Worm (Caenorhabditis elegans) whole organism, L2 larva: ENCODE results near the gene pigg-1.

Experiments
- F13H6.1 ChIP-seq: sonication (generic microtip); optimal IDR thresholded peaks from 2 replicates; lab custom pipeline; 2016; ENCODE audit warnings: missing genetic modification characterization, missing compliant biosample characterization
- R02D3.7 ChIP-seq: fragments of 150-350 bp; optimal IDR thresholded peaks from 2 replicates; lab custom pipeline; 2014; ENCODE audit warnings: missing biosample characterization, missing genetic modification characterization
- Y55F3AM.14 ChIP-seq: fragments of 200-800 bp; sonication (Bioruptor generic); optimal IDR thresholded peaks from 2 replicates; lab custom pipeline; 2018; ENCODE audit warnings: mild to moderate bottlenecking, missing genetic modification characterization, missing compliant biosample characterization
- ZK546.5 ChIP-seq: sonication (generic microtip); optimal IDR thresholded peaks from 2 replicates; lab custom pipeline; 2017; ENCODE audit warnings: missing biosample characterization, missing genetic modification characterization
- alr-1 ChIP-seq: fragments of 150-350 bp; optimal IDR thresholded peaks from 2 replicates; lab custom pipeline; 2014; ENCODE audit warnings: missing biosample characterization, missing genetic modification characterization
- aly-2 ChIP-seq: fragments of 150-350 bp; optimal IDR thresholded peaks from 2 replicates; lab custom pipeline; 2014; ENCODE audit warnings: missing biosample characterization, missing genetic modification characterization
- ama-1 ChIP-seq: fragments of 150-350 bp; optimal IDR thresholded peaks from 2 replicates; lab custom pipeline; 2018; ENCODE audit warnings: inconsistent platforms
- blmp-1 ChIP-seq: sonication (generic microtip); optimal IDR thresholded peaks from 2 replicates; lab custom pipeline; 2017; ENCODE audit warnings: missing genetic modification characterization, mild to moderate bottlenecking, missing compliant biosample characterization, antibody characterized with exemption, moderate library complexity; ENCODE audit not compliant: insufficient read depth
- ceh-16 ChIP-seq: fragments of 150-350 bp; optimal IDR thresholded peaks from 2 replicates; lab custom pipeline; 2014; ENCODE audit warnings: missing biosample characterization, missing genetic modification characterization
- ceh-82 ChIP-seq: fragments of 150-350 bp; optimal IDR thresholded peaks from 2 replicates; lab custom pipeline; 2014; ENCODE audit warnings: missing biosample characterization, missing genetic modification characterization
- crh-2 ChIP-seq: sonication (generic microtip); optimal IDR thresholded peaks from 2 replicates; lab custom pipeline; 2017; ENCODE audit warnings: missing biosample characterization, missing genetic modification characterization
- dmd-4 ChIP-seq: sonication (generic microtip); optimal IDR thresholded peaks from 2 replicates; lab custom pipeline; 2017; ENCODE audit warnings: missing biosample characterization, missing genetic modification characterization
- egl-27 ChIP-seq: sonication (generic microtip); optimal IDR thresholded peaks from 3 replicates; lab custom pipeline; 2017; ENCODE audit warnings: missing biosample characterization, missing genetic modification reagents, missing genetic modification characterization
- elt-1 ChIP-seq: fragments of 150-350 bp; optimal IDR thresholded peaks from 2 replicates; lab custom pipeline; 2014; ENCODE audit warnings: missing biosample characterization, missing genetic modification characterization
- elt-3 ChIP-seq: sonication (generic microtip); optimal IDR thresholded peaks from 2 replicates; lab custom pipeline; 2017; ENCODE audit warnings: missing biosample characterization, missing genetic modification characterization
- fos-1 ChIP-seq: fragments of 150-350 bp; optimal IDR thresholded peaks from 2 replicates; lab custom pipeline; 2014; ENCODE audit warnings: missing biosample characterization, missing genetic modification characterization
- gmeb-1 ChIP-seq: fragments of 150-350 bp; optimal IDR thresholded peaks from 2 replicates; lab custom pipeline; 2014; ENCODE audit warnings: missing biosample characterization, missing genetic modification characterization
- lin-11 ChIP-seq: fragments of 150-350 bp; sonication (generic microtip); optimal IDR thresholded peaks from 2 replicates; lab custom pipeline; 2014; ENCODE audit warnings: missing biosample characterization, missing genetic modification characterization, inconsistent platforms, mixed read lengths
- lin-13 ChIP-seq: fragments of 150-350 bp; optimal IDR thresholded peaks from 2 replicates; lab custom pipeline; 2014; ENCODE audit warnings: missing biosample characterization, missing genetic modification reagents, missing genetic modification characterization
- lin-39 ChIP-seq: fragments of 150-350 bp; optimal IDR thresholded peaks from 2 replicates; lab custom pipeline; 2014; ENCODE audit warnings: missing biosample characterization, missing genetic modification reagents, missing genetic modification characterization
- lsy-2 ChIP-seq, 2 experiments: fragments of 150-350 bp in 1 of 2; sonication (generic microtip) in 1 of 2; optimal IDR thresholded peaks; 2 replicates each; lab custom pipeline; 2014 to 2017; ENCODE audit warnings: missing biosample characterization in 2 of 2, missing genetic modification characterization in 2 of 2
- mab-5 ChIP-seq: fragments of 150-350 bp; optimal IDR thresholded peaks from 2 replicates; lab custom pipeline; 2014; ENCODE audit warnings: missing biosample characterization, missing genetic modification characterization
- mbf-1 ChIP-seq: sonication (generic microtip); optimal IDR thresholded peaks from 2 replicates; lab custom pipeline; 2017; ENCODE audit warnings: missing biosample characterization, missing genetic modification characterization
- mdl-1 ChIP-seq, 2 experiments: fragments of 150-350 bp in 1 of 2; sonication (generic microtip) in 1 of 2; optimal IDR thresholded peaks; 2 replicates each; lab custom pipeline; 2017; ENCODE audit warnings: missing biosample characterization in 2 of 2, missing genetic modification characterization in 2 of 2
- nhr-10 ChIP-seq: sonication (generic microtip); optimal IDR thresholded peaks from 2 replicates; lab custom pipeline; 2017; ENCODE audit warnings: missing biosample characterization, missing genetic modification characterization
- nhr-11 ChIP-seq: fragments of 150-350 bp; optimal IDR thresholded peaks from 2 replicates; lab custom pipeline; 2014; ENCODE audit warnings: missing biosample characterization, missing genetic modification characterization
- nhr-12 ChIP-seq: fragments of 150-350 bp; optimal IDR thresholded peaks from 2 replicates; lab custom pipeline; 2014; ENCODE audit warnings: missing biosample characterization, missing genetic modification characterization
- nhr-129 ChIP-seq: fragments of 150-350 bp; optimal IDR thresholded peaks from 2 replicates; lab custom pipeline; 2014; ENCODE audit warnings: missing biosample characterization, missing genetic modification characterization
- nhr-21 ChIP-seq: fragments of 150-350 bp; optimal IDR thresholded peaks from 2 replicates; lab custom pipeline; 2014; ENCODE audit warnings: missing biosample characterization, missing genetic modification characterization
- nhr-23 ChIP-seq: fragments of 150-350 bp; optimal IDR thresholded peaks from 2 replicates; lab custom pipeline; 2014; ENCODE audit warnings: missing biosample characterization, missing genetic modification reagents, missing genetic modification characterization
- nhr-237 ChIP-seq: fragments of 150-350 bp; optimal IDR thresholded peaks from 2 replicates; lab custom pipeline; 2014; ENCODE audit warnings: missing biosample characterization, missing genetic modification characterization
- nhr-25 ChIP-seq: fragments of 150-350 bp; sonication (generic microtip); optimal IDR thresholded peaks from 3 replicates; lab custom pipeline; 2014; ENCODE audit warnings: missing biosample characterization, missing genetic modification characterization
- nhr-77 ChIP-seq: fragments of 150-350 bp; optimal IDR thresholded peaks from 2 replicates; lab custom pipeline; 2014; ENCODE audit warnings: missing biosample characterization, missing genetic modification characterization
- peb-1 ChIP-seq: fragments of 150-350 bp; optimal IDR thresholded peaks from 2 replicates; lab custom pipeline; 2014; ENCODE audit warnings: missing biosample characterization, missing genetic modification characterization
- sem-4 ChIP-seq: fragments of 150-350 bp; optimal IDR thresholded peaks from 2 replicates; lab custom pipeline; 2014; ENCODE audit warnings: missing biosample characterization, missing genetic modification reagents, missing genetic modification characterization
- skn-1 ChIP-seq: sonication (generic microtip); optimal IDR thresholded peaks from 2 replicates; lab custom pipeline; 2017; ENCODE audit warnings: missing biosample characterization, missing genetic modification characterization
- sma-3 ChIP-seq: sonication (generic microtip); optimal IDR thresholded peaks from 2 replicates; lab custom pipeline; 2016; ENCODE audit warnings: missing genetic modification reagents, missing genetic modification characterization, missing compliant biosample characterization
- sma-9 ChIP-seq, 2 experiments: fragments of 150-350 bp in 1 of 2; sonication (generic microtip) in 1 of 2; optimal IDR thresholded peaks; 2 replicates each; lab custom pipeline; 2014 to 2016; ENCODE audit warnings: missing genetic modification characterization in 2 of 2, mild to moderate bottlenecking in 1 of 2, missing biosample characterization in 1 of 2, missing compliant biosample characterization in 1 of 2, missing genetic modification reagents in 1 of 2, moderate library complexity in 1 of 2
- snpc-4 ChIP-seq: fragments of 150-350 bp; optimal IDR thresholded peaks from 2 replicates; lab custom pipeline; 2014; ENCODE audit warnings: missing biosample characterization, missing genetic modification characterization
- unc-39 ChIP-seq: fragments of 150-350 bp; optimal IDR thresholded peaks from 2 replicates; lab custom pipeline; 2014; ENCODE audit warnings: missing biosample characterization, missing genetic modification characterization
- unc-55 ChIP-seq: fragments of 150-350 bp; sonication (generic microtip); optimal IDR thresholded peaks from 3 replicates; lab custom pipeline; 2014; ENCODE audit warnings: missing biosample characterization, missing genetic modification reagents, missing genetic modification characterization
- unc-62 ChIP-seq: fragments of 150-350 bp; optimal IDR thresholded peaks from 2 replicates; lab custom pipeline; 2014; ENCODE audit warnings: missing biosample characterization, missing genetic modification reagents, missing genetic modification characterization
- zag-1 ChIP-seq: fragments of 150-350 bp; optimal IDR thresholded peaks from 2 replicates; lab custom pipeline; 2014; ENCODE audit warnings: missing biosample characterization, missing genetic modification characterization
- ztf-1 ChIP-seq: fragments of 200-800 bp; sonication (Bioruptor generic); conservative IDR thresholded peaks from 2 replicates; pipeline ENCODE4 v1.3.6; 2022; ENCODE audit warnings: missing genetic modification characterization, missing compliant biosample characterization
- ztf-11 ChIP-seq: sonication (generic microtip); optimal IDR thresholded peaks from 2 replicates; lab custom pipeline; 2017; ENCODE audit warnings: missing biosample characterization, missing genetic modification characterization
- ztf-4 ChIP-seq: fragments of 150-350 bp; optimal IDR thresholded peaks from 2 replicates; lab custom pipeline; 2014; ENCODE audit warnings: missing biosample characterization, missing genetic modification characterization

Gene pigg-1

DNA sequence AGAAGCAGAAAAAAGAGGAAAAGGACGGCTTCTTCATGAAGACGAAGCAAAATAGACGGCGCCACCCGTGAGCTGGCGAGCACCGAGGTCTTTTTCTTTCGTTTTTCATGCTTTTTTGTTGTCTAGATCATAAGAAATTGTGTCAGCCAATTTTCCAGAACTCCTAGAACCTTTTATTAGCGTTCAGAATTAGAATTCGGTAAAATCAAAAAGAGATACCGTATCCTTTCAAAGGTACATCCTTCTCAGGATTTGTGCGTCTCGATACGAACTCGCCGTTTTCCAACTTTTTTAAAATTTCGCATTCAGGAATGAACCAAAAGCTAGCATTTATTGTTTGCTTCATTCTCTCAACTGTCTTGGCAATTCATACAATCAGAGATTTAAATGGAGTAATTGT lies 27.0 kb downstream of the pigg-1 start, which contains the start of gene F54C9.7:
Gene F54C9.7, plus strand, starts transcription at position 301 of the 400 bp plus-strand sequence.
- TF ChIP-seq unc-55 (GFP tag; lab: Kevin White, UChicago) (peak; percentile 26), ceh-82 (no peak)

DNA sequence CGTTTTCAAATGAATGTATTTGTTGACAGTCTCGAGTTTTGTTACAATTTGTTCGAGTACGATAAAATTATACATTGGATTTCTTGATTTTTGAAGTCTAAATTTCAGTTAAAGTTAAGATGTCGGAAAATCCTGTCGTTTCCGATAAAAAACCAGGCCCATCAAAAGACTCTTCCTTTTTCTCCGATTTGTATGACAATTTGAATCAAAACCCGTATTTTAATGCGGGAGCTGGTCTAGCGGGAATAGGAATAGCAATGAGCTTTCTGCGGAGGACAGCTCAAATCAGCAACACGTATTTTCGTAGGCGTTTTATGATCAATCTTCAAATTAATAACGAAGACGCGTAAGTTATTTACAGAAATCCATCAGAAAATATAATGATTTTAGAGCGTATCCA lies 29.1 kb downstream of the pigg-1 start, which contains the start of gene bcs-1:
Gene bcs-1, plus strand, starts transcription at position 109 of the 400 bp plus-strand sequence.
- no peak for TF ChIP-seq ceh-82
- TF ChIP-seq Y55F3AM.14 (GFP tag; lab: Kevin White, UChicago) = no peak
- no peak for TF ChIP-seq nhr-10 (tag; lab: Kevin White, UChicago)
- TF ChIP-seq lsy-2 (tag; optimal IDR thresholded peaks at IDR 0.05; lab: Kevin White, UChicago) = no peak
- TF ChIP-seq nhr-25 (tag; lab: Kevin White, UChicago) = no peak
- no peak for TF ChIP-seq ceh-16 (tag; lab: Kevin White, UChicago)
- no peak for TF ChIP-seq nhr-12
- no peak for TF ChIP-seq elt-1
- no peak for TF ChIP-seq nhr-129 (tag; lab: Kevin White, UChicago)
- TF ChIP-seq skn-1 = no peak
- no peak for TF ChIP-seq fos-1 (tag; lab: Kevin White, UChicago)
- TF ChIP-seq dmd-4 (tag; lab: Kevin White, UChicago) = no peak
- TF ChIP-seq nhr-23 (tag; lab: Kevin White, UChicago) = no peak
- no peak for TF ChIP-seq unc-62 (GFP tag; lab: Kevin White, UChicago)

DNA sequence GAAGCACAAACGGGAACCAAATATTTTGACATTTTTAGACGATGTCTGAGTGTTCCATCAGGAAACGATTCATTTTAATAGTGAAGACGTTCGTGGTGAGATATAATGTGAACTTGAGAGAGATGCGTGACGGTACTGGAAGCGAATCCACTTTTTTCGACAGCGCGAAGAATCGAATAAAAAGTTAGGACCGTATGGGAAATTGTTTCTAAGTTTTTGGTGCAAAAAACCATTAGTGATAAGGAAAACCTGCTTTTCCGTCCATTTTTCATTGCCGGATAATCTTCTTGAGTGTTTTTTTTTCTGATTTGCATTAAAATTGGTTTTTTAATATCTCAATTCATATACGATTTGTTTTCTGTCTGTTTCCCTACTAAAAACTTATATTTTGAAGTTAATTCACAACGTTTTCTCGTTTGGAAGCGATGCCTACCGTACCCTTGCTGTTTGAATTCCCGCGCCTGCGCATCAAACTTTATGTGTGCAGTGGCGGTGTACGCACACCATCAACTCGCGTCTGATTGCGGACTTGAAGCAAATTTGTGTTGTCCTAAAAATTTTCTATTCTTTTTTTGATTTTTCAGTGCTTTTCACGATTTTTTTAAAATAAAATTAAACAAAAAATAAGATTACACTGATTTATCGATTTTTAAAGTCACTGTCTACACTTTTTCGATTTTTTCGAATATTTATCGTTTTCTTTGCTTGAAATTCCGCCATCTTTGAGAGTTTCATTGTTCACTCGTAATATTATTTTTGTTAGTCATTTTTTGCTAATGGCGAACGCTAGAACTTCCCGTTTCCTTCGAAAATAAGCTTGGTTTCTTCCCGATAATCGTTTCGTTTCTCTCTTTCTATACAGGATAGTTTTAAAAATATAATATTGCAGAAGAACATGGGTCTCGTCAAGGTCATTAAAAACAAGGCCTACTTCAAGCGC lies 30.8 kb downstream of the pigg-1 start, which contains the start of the genes col-38 and rpl-5:
Gene col-38, minus strand, starts transcription at position 51 of the 940 bp plus-strand sequence.
Gene rpl-5, plus strand, starts transcription at position 890 of the 940 bp plus-strand sequence.
- TF ChIP-seq aly-2 (tag; lab: Kevin White, UChicago) (no peak), sma-9 (GFP tag; optimal IDR thresholded peaks at IDR 0.05; lab: Kevin White, UChicago) (peak; percentile 79), sma-9 (tag; optimal IDR thresholded peaks at IDR 0.05; lab: Kevin White, UChicago) (no peak), mbf-1 (no peak), nhr-21 (peak; percentile 81), snpc-4 (tag; lab: Kevin White, UChicago) (peak; percentile 80), ztf-4 (tag; lab: Kevin White, UChicago) (peak; percentile 71), nhr-11 (tag; lab: Kevin White, UChicago) (no peak), unc-62 (GFP tag; lab: Kevin White, UChicago) (no peak), ama-1 (lab: Kevin White, UChicago) (peak; percentile 78), sma-3 (GFP tag; lab: Kevin White, UChicago) (peak; percentile 88), nhr-77 (tag; lab: Kevin White, UChicago) (no peak), fos-1 (tag; lab: Kevin White, UChicago) (peak; percentile 81), ztf-1 (GFP tag; lab: Robert Waterston, UW) (no peak), unc-55 (GFP tag; lab: Kevin White, UChicago) (peak; percentile 97), lin-13 (GFP tag; lab: Kevin White, UChicago) (peak; percentile 88), peb-1 (no peak), lin-11 (peak; percentile 95), R02D3.7 (tag; lab: Kevin White, UChicago) (peak; percentile 5), nhr-129 (tag; lab: Kevin White, UChicago) (peak; percentile 92), unc-39 (no peak), elt-1 (no peak), gmeb-1 (tag; lab: Kevin White, UChicago) (peak; percentile 97), dmd-4 (tag; lab: Kevin White, UChicago) (no peak), elt-3 (tag; lab: Kevin White, UChicago) (no peak), lin-39 (no peak), skn-1 (no peak), ceh-82 (no peak), egl-27 (tag; lab: Kevin White, UChicago) (no peak), mdl-1 (tag; optimal IDR thresholded peaks at IDR 0.05; lab: Kevin White, UChicago) (peak in 1 of 2 experiments; percentile 51), nhr-23 (tag; lab: Kevin White, UChicago) (no peak), alr-1 (no peak), nhr-237 (tag; lab: Kevin White, UChicago) (peak; percentile 38), F13H6.1 (tag; lab: Kevin White, UChicago) (peak; percentile 88), mab-5 (tag; lab: Kevin White, UChicago) (peak; percentile 42), zag-1 (peak; percentile 71), ceh-16 (tag; lab: Kevin White, UChicago) (peak; percentile 66), crh-2 (tag; lab: Kevin White, UChicago) (peak; percentile 96), ztf-11 (no peak), nhr-25 (tag; lab: Kevin White, UChicago) (peak; percentile 87), sem-4 (tag; lab: Kevin White, UChicago) (peak; percentile 74), blmp-1 (tag; lab: Kevin White, UChicago) (peak; percentile 33), ZK546.5 (tag; lab: Kevin White, UChicago) (peak; percentile 96)
